Fruit fly (Drosophila melanogaster): Measurements from ENCODE around the gene Srp72.

dm6 chr3R:20556281-20557113 lies 32.0 kb upstream of the Srp72 start:
- TF ChIP-seq row (GFP tag; IDR thresholded peaks at IDR 0.05), result peak; percentile 87
- TF ChIP-seq CG17186 (GFP tag; optimal IDR thresholded peaks at IDR 0.05), result no peak
- TF ChIP-seq Gsc (GFP tag; IDR thresholded peaks at IDR 0.05), result no peak
- TF ChIP-seq Dbx (GFP tag; IDR thresholded peaks at IDR 0.05), result peak; percentile 83
- TF ChIP-seq CG9727 (GFP tag; optimal IDR thresholded peaks at IDR 0.05), result peak; percentile 67
- TF ChIP-seq CG17328 (GFP tag; IDR thresholded peaks at IDR 0.05), result peak; percentile 62
- TF ChIP-seq yki (optimal IDR thresholded peaks at IDR 0.05), result no peak
